Worm (Caenorhabditis elegans) whole organism, L1 larva: ENCODE measurements around the gene fbxa-81.

ENCODE experiments used
- aly-2 ChIP-seq: fragments of 150-350 bp; optimal IDR thresholded peaks from 2 replicates; lab custom pipeline; 2014; ENCODE audit warnings: missing biosample characterization, missing genetic modification characterization
- ceh-63 ChIP-seq: fragments of 200-800 bp; sonication (Bioruptor generic); optimal IDR thresholded peaks from 2 replicates; lab custom pipeline; 2018; ENCODE audit warnings: mild to moderate bottlenecking, missing genetic modification characterization, missing compliant biosample characterization
- dpl-1 ChIP-seq, 3 experiments: fragments of 150-350 bp in 2 of 3; sonication (generic microtip) in 1 of 3; optimal IDR thresholded peaks; 2 replicates each; lab custom pipeline; 2014 to 2017; ENCODE audit warnings: missing biosample characterization in 3 of 3, missing genetic modification characterization in 3 of 3, missing genetic modification reagents in 3 of 3
- elt-3 ChIP-seq, 6 experiments: fragments of 150-350 bp in 1 of 6; sonication (generic microtip); optimal IDR thresholded peaks; 2 replicates each; lab custom pipeline; 2017 to 2018; ENCODE audit warnings: missing biosample characterization in 6 of 6, missing genetic modification characterization in 6 of 6, inconsistent platforms in 1 of 6
- fkh-10 ChIP-seq: sonication (generic microtip); optimal IDR thresholded peaks from 2 replicates; lab custom pipeline; 2017; ENCODE audit warnings: missing biosample characterization, missing genetic modification reagents, missing genetic modification characterization
- mdl-1 ChIP-seq, 2 experiments: fragments of 150-350 bp; optimal IDR thresholded peaks; 2 replicates each; lab custom pipeline; 2014 to 2017; ENCODE audit warnings: missing biosample characterization in 2 of 2, missing genetic modification characterization in 2 of 2, inconsistent platforms in 1 of 2
- mep-1 ChIP-seq: fragments of 150-350 bp; optimal IDR thresholded peaks from 2 replicates; lab custom pipeline; 2014; ENCODE audit warnings: missing biosample characterization, missing genetic modification characterization
- nhr-85 ChIP-seq: sonication (generic microtip); peaks from one replicate; lab custom pipeline; 2016; ENCODE audit warnings: missing genetic modification characterization, inconsistent platforms, missing compliant biosample characterization
- skn-1 ChIP-seq: fragments of 150-350 bp; optimal IDR thresholded peaks from 2 replicates; lab custom pipeline; 2014; ENCODE audit warnings: missing biosample characterization, missing genetic modification characterization
- tbx-2 ChIP-seq: sonication (generic microtip); optimal IDR thresholded peaks from 2 replicates; lab custom pipeline; 2016; ENCODE audit warnings: missing genetic modification characterization, missing compliant biosample characterization
- ztf-11 ChIP-seq, 2 experiments: sonication (generic microtip); optimal IDR thresholded peaks; 2 replicates each; lab custom pipeline; 2016 to 2017; ENCODE audit warnings: missing genetic modification characterization in 2 of 2, missing biosample characterization in 1 of 2, missing compliant biosample characterization in 1 of 2

- TF ChIP-seq tbx-2 (no peak), mdl-1 (tag; optimal IDR thresholded peaks at IDR 0.05; lab: Kevin White, UChicago) (no peak), skn-1 (tag; lab: Kevin White, UChicago) (peak; percentile 36), aly-2 (tag; lab: Kevin White, UChicago) (no peak), elt-3 (tag; optimal IDR thresholded peaks at IDR 0.05; lab: Kevin White, UChicago) (no peak), nhr-85 (tag; lab: Kevin White, UChicago) (no peak), ceh-63 (GFP tag; lab: Kevin White, UChicago) (no peak), ztf-11 (tag; optimal IDR thresholded peaks at IDR 0.05; lab: Kevin White, UChicago) (no peak), dpl-1 (GFP tag; optimal IDR thresholded peaks at IDR 0.05; lab: Kevin White, UChicago) (no peak), mep-1 (tag; lab: Kevin White, UChicago) (no peak), fkh-10 (GFP tag; lab: Kevin White, UChicago) (no peak)
Observed at ce11 chrX:14559084-14559483, 17.2 kb upstream of the fbxa-81 start.
